Worm (Caenorhabditis elegans) whole organism, L1 larva: ENCODE results near the gene lgc-45.

ENCODE experiments used
- C16A3.4 ChIP-seq: fragments of 150-350 bp; optimal IDR thresholded peaks from 2 replicates; lab custom pipeline; 2014; ENCODE audit warnings: missing biosample characterization, missing genetic modification characterization
- ama-1 ChIP-seq: fragments of 150-350 bp; optimal IDR thresholded peaks from 2 replicates; lab custom pipeline; 2014
- blmp-1 ChIP-seq: fragments of 150-350 bp; optimal IDR thresholded peaks from 2 replicates; lab custom pipeline; 2014; ENCODE audit warnings: missing biosample characterization, missing genetic modification characterization
- ceh-63 ChIP-seq: fragments of 200-800 bp; sonication (Bioruptor generic); optimal IDR thresholded peaks from 2 replicates; lab custom pipeline; 2018; ENCODE audit warnings: mild to moderate bottlenecking, missing genetic modification characterization, missing compliant biosample characterization
- ceh-8 ChIP-seq: fragments of 200-800 bp; sonication (Bioruptor generic); optimal IDR thresholded peaks from 2 replicates; lab custom pipeline; 2018; ENCODE audit warnings: mild to moderate bottlenecking, missing genetic modification characterization, moderate library complexity, missing compliant biosample characterization
- ceh-82 ChIP-seq, 3 experiments: fragments of 150-350 bp in 1 of 3; sonication (generic microtip) in 2 of 3; optimal IDR thresholded peaks; 2 replicates each; lab custom pipeline; 2014 to 2017; ENCODE audit warnings: missing biosample characterization in 3 of 3, missing genetic modification characterization in 3 of 3
- ceh-90 ChIP-seq: sonication (generic microtip); optimal IDR thresholded peaks from 2 replicates; lab custom pipeline; 2016; ENCODE audit warnings: missing genetic modification characterization, missing compliant biosample characterization
- dsc-1 ChIP-seq: sonication (generic microtip); optimal IDR thresholded peaks from 2 replicates; lab custom pipeline; 2016; ENCODE audit warnings: mild to moderate bottlenecking, missing genetic modification characterization, missing compliant biosample characterization
- efl-1 ChIP-seq, 4 experiments: fragments of 150-350 bp; optimal IDR thresholded peaks in 3 of 4; peaks in 1 of 4; 1 replicate in 1 of 4; 2 replicates in 3 of 4; lab custom pipeline; 2014; ENCODE audit warnings: missing biosample characterization in 2 of 4, missing genetic modification characterization in 2 of 4, missing genetic modification reagents in 2 of 4
- efl-3 ChIP-seq: fragments of 200-800 bp; sonication (Bioruptor generic); optimal IDR thresholded peaks from 2 replicates; lab custom pipeline; 2018; ENCODE audit warnings: mild to moderate bottlenecking, missing genetic modification characterization, missing compliant biosample characterization
- egl-13 ChIP-seq: sonication (generic microtip); optimal IDR thresholded peaks from 2 replicates; lab custom pipeline; 2016; ENCODE audit warnings: missing genotype, missing genetic modification reagents, missing genetic modification characterization, missing compliant biosample characterization
- elt-2 ChIP-seq: sonication (generic microtip); optimal IDR thresholded peaks from 2 replicates; lab custom pipeline; 2016; ENCODE audit warnings: missing genetic modification characterization, mild to moderate bottlenecking, inconsistent platforms, missing compliant biosample characterization, missing genetic modification reagents
- fkh-10 ChIP-seq: sonication (generic microtip); optimal IDR thresholded peaks from 2 replicates; lab custom pipeline; 2017; ENCODE audit warnings: missing biosample characterization, missing genetic modification reagents, missing genetic modification characterization
- hpl-2 ChIP-seq: fragments of 150-350 bp; optimal IDR thresholded peaks from 2 replicates; lab custom pipeline; 2014; ENCODE audit warnings: missing biosample characterization, missing genetic modification reagents, missing genetic modification characterization
- irx-1 ChIP-seq: sonication (generic microtip); optimal IDR thresholded peaks from 2 replicates; lab custom pipeline; 2016; ENCODE audit warnings: missing genetic modification characterization, missing compliant biosample characterization
- lin-15B ChIP-seq: fragments of 150-350 bp; sonication (generic microtip); optimal IDR thresholded peaks from 3 replicates; lab custom pipeline; 2014; ENCODE audit warnings: missing biosample characterization, missing genetic modification characterization
- lin-35 ChIP-seq, 2 experiments: fragments of 150-350 bp; optimal IDR thresholded peaks; 2 replicates each; lab custom pipeline; 2014; ENCODE audit warnings: missing biosample characterization in 2 of 2, missing genetic modification characterization in 2 of 2, missing genetic modification reagents in 2 of 2
- lsy-2 ChIP-seq, 2 experiments: fragments of 150-350 bp; optimal IDR thresholded peaks; 2 replicates each; lab custom pipeline; 2014; ENCODE audit warnings: missing biosample characterization in 2 of 2, missing genetic modification characterization in 2 of 2
- mab-9 ChIP-seq: fragments of 200-800 bp; sonication (Bioruptor generic); IDR thresholded peaks from 2 replicates; pipeline ENCODE4 v1.3.6; 2022; ENCODE audit warnings: missing genetic modification reagents, missing genetic modification characterization, missing compliant biosample characterization
- mdl-1 ChIP-seq, 2 experiments: fragments of 150-350 bp; optimal IDR thresholded peaks; 2 replicates each; lab custom pipeline; 2014 to 2017; ENCODE audit warnings: missing biosample characterization in 2 of 2, missing genetic modification characterization in 2 of 2, inconsistent platforms in 1 of 2
- mef-2 ChIP-seq: fragments of 150-350 bp; optimal IDR thresholded peaks from 2 replicates; lab custom pipeline; 2014; ENCODE audit warnings: missing biosample characterization, missing genetic modification characterization
- mep-1 ChIP-seq: fragments of 150-350 bp; optimal IDR thresholded peaks from 2 replicates; lab custom pipeline; 2014; ENCODE audit warnings: missing biosample characterization, missing genetic modification characterization
- nhr-11 ChIP-seq: fragments of 150-350 bp; optimal IDR thresholded peaks from 2 replicates; lab custom pipeline; 2014; ENCODE audit warnings: missing biosample characterization, missing genetic modification characterization
- nhr-12 ChIP-seq: sonication (generic microtip); optimal IDR thresholded peaks from 2 replicates; lab custom pipeline; 2017; ENCODE audit warnings: missing biosample characterization, missing genetic modification characterization
- nhr-237 ChIP-seq: fragments of 150-350 bp; optimal IDR thresholded peaks from 2 replicates; lab custom pipeline; 2014; ENCODE audit warnings: missing biosample characterization, missing genetic modification characterization
- nhr-76 ChIP-seq: sonication (generic microtip); optimal IDR thresholded peaks from 2 replicates; lab custom pipeline; 2017; ENCODE audit warnings: missing biosample characterization, missing genetic modification characterization
- nhr-85 ChIP-seq: sonication (generic microtip); peaks from one replicate; lab custom pipeline; 2016; ENCODE audit warnings: missing genetic modification characterization, inconsistent platforms, missing compliant biosample characterization
- nhr-90 ChIP-seq: sonication (generic microtip); optimal IDR thresholded peaks from 2 replicates; lab custom pipeline; 2016; ENCODE audit warnings: mild to moderate bottlenecking, missing genetic modification characterization, missing compliant biosample characterization; ENCODE audit not compliant: poor library complexity
- pag-3 ChIP-seq: sonication (generic microtip); optimal IDR thresholded peaks from 2 replicates; lab custom pipeline; 2017; ENCODE audit warnings: missing genetic modification characterization, mild to moderate bottlenecking, missing compliant biosample characterization, antibody characterized with exemption, borderline replicate concordance; ENCODE audit not compliant: insufficient read depth
- pqm-1 ChIP-seq: sonication (generic microtip); optimal IDR thresholded peaks from 3 replicates; lab custom pipeline; 2017; ENCODE audit warnings: missing biosample characterization, missing genetic modification characterization
- rnt-1 ChIP-seq: sonication (generic microtip); optimal IDR thresholded peaks from 2 replicates; lab custom pipeline; 2016; ENCODE audit warnings: mild to moderate bottlenecking, missing genetic modification characterization, moderate library complexity, missing compliant biosample characterization
- snpc-4 ChIP-seq: fragments of 150-350 bp; optimal IDR thresholded peaks from 2 replicates; lab custom pipeline; 2014; ENCODE audit warnings: missing biosample characterization, missing genetic modification characterization
- snu-23 ChIP-seq: sonication (generic microtip); optimal IDR thresholded peaks from 2 replicates; lab custom pipeline; 2016; ENCODE audit warnings: missing genetic modification characterization, missing compliant biosample characterization
- sup-37 ChIP-seq: fragments of 200-800 bp; sonication (Bioruptor generic); optimal IDR thresholded peaks from 2 replicates; lab custom pipeline; 2018; ENCODE audit warnings: mild to moderate bottlenecking, missing genetic modification characterization, missing compliant biosample characterization
- swsn-7 ChIP-seq: sonication (generic microtip); optimal IDR thresholded peaks from 2 replicates; lab custom pipeline; 2016; ENCODE audit warnings: missing genetic modification characterization, missing compliant biosample characterization
- tbx-2 ChIP-seq: sonication (generic microtip); optimal IDR thresholded peaks from 2 replicates; lab custom pipeline; 2016; ENCODE audit warnings: missing genetic modification characterization, missing compliant biosample characterization
- unc-86 ChIP-seq: sonication (generic microtip); optimal IDR thresholded peaks from 2 replicates; lab custom pipeline; 2016; ENCODE audit warnings: missing genetic modification characterization, missing compliant biosample characterization
- unc-98 ChIP-seq: fragments of 200-800 bp; sonication (Bioruptor generic); IDR thresholded peaks from 2 replicates; pipeline ENCODE4 v1.3.6; 2022; ENCODE audit warnings: missing genetic modification characterization, missing compliant biosample characterization
- vab-15 ChIP-seq: sonication (generic microtip); optimal IDR thresholded peaks from 2 replicates; lab custom pipeline; 2017; ENCODE audit warnings: missing genotype, mild to moderate bottlenecking, missing genetic modification characterization, missing compliant biosample characterization
- zip-4 ChIP-seq: fragments of 200-800 bp; sonication (Bioruptor generic); optimal IDR thresholded peaks from 2 replicates; lab custom pipeline; 2018; ENCODE audit warnings: mild to moderate bottlenecking, missing genetic modification characterization, moderate library complexity, missing compliant biosample characterization
- ztf-11 ChIP-seq, 2 experiments: sonication (generic microtip); optimal IDR thresholded peaks; 2 replicates each; lab custom pipeline; 2016 to 2017; ENCODE audit warnings: missing genetic modification characterization in 2 of 2, missing biosample characterization in 1 of 2, missing compliant biosample characterization in 1 of 2

The lgc-45 gene

DNA sequence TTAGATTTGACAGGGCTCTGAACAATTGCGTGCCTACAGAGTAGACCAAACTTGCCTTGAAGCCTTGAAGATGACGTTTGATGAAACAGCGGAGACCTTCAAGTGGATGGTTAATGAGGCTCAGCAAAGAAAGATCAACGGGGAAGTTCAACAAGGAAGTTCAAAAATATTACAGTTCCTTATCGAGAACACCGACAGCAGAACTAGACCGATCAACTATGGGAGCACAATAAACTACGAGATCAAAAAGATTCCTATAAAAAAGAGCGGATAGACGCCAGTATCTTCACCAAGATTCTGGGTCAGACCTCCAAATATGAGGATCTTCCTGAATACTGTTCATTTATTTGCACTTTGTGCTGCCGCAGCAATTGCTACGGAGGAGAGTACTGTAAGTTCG lies 22.5 kb downstream of the lgc-45 start, which contains the start of gene clec-134:
Gene clec-134 (plus strand): TSS at position 301 of the 400 bp plus-strand sequence.
- TF ChIP-seq egl-13 (tag; lab: Kevin White, UChicago), result no peak

DNA sequence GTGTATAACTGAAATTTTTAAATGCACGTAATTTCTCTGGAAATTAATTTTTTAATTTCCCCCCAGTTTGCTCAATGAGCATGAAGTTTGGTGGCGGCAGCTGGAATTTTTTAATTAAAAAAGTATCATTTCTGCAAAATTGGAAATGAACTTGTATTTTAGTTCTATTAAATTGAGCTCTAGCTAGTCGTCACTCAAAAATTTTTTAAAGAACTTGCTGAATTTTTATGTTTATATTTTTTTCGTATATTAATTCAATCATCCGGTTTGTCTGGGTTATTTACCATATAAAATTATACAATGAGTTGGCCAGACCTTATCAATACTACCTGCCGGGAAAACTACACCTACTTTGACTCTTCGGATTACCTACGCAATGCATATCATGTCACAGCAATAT lies 24.5 kb downstream of the lgc-45 start, which contains the start of gene srh-59:
Gene srh-59 (plus strand): TSS at position 301 of the 400 bp plus-strand sequence.
- TF ChIP-seq ceh-8 (GFP tag; lab: Kevin White, UChicago) (no peak), ceh-82 (tag; optimal IDR thresholded peaks at IDR 0.05; lab: Kevin White, UChicago) (no peak)

DNA sequence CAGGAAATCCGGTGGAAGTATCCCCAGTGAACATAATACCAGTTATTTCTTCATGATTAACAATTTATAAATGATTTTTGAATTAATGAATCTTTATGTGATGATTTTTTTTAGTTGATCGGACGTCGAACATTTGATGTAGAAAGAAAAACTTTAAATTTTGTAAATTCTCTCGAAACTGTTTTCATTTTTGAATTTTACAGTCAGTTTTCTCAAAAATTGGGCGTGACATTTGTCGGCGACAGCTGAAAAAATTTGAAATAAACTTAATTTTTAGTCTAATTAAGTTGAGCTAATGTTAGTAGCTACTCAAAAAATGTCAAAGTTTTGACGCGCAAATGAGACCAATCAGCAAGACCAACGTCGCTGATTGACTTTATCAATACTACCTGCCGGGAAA lies 26.1 kb downstream of the lgc-45 start, which contains the start of gene srh-60:
Gene srh-60 (plus strand): TSS at position 301 of the 400 bp plus-strand sequence.
- TF ChIP-seq blmp-1 (tag; lab: Kevin White, UChicago) (no peak), pqm-1 (no peak)
- TF ChIP-seq, all 84 proteins: peak for 0

DNA sequence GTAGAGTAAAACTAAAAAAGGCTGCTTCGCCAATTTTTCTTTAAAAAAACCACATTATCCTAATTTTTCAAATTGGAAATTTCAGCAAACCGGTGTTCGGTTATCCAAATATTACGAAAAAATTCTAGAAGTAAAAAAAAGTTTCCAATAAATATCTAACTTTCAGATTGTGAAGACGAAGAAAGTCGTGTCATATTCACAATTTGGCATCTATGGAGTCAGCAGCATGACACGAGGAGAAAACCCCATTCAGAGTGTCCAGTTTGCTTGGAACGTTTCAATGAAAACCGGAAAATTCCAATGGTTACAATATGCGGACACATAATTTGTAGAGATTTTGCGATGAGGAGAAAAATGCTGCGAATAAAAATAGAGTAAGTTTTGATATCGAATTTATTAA lies 38.1 kb downstream of the lgc-45 start, which contains the start of gene Y49F6A.12:
Gene Y49F6A.12 (plus strand): TSS at position 301 of the 400 bp plus-strand sequence.
- TF ChIP-seq unc-98 (GFP tag; lab: Robert Waterston, UW), result no peak
- TF ChIP-seq rnt-1 (tag; lab: Kevin White, UChicago), result no peak
- no peak for TF ChIP-seq efl-3 (GFP tag; lab: Kevin White, UChicago)
- no peak for TF ChIP-seq elt-2

DNA sequence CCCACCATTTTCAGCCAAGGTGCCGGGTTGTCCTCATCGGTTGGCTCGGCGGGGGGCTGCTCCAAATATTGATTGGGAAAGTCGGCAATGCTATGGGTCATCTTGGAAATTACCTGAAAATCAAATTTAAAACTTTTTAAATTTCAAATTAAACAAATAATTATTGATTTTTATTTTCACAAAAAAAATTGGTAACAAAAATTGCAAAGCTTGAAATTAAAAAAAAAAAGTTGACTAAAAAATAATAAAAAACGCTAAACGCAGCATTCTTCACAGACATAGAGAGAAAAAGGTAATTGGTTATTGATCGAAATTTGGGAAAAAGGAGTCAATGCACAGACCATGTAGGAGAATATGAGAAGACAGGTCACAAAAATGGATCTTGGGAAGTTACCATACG lies 41.4 kb downstream of the lgc-45 start, which contains the start of gene Y49F6A.11:
Gene Y49F6A.11 (minus strand): TSS at position 101 of the 400 bp plus-strand sequence.
- TF ChIP-seq lin-35 (GFP tag; optimal IDR thresholded peaks at IDR 0.05; lab: Kevin White, UChicago) (no peak), nhr-76 (tag; lab: Kevin White, UChicago) (no peak), tbx-2 (tag; lab: Kevin White, UChicago) (no peak), pqm-1 (no peak), nhr-237 (tag; lab: Kevin White, UChicago) (no peak), unc-86 (no peak), swsn-7 (tag; lab: Kevin White, UChicago) (no peak), mab-9 (no peak), lin-15B (tag; lab: Kevin White, UChicago) (no peak), unc-98 (GFP tag; lab: Robert Waterston, UW) (no peak), ceh-8 (GFP tag; lab: Kevin White, UChicago) (no peak)

DNA sequence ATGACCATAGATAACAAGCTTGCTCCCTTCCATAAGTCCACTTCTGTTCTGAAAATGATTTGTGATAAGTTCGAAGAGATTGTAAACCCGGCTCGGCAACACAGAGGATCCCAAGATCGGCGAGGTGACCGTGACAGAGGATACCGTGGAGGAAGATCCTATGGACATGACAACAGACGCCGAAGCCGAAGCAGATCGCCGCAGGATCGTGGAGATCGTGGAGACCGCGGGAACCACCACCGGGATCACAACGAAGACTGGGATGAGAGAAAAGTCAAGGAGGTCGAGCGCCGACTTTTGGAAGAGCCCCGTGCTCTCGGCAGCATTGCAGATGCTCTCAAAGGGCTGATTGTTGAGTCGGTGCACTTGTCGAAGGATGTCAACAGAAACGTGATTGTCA lies 47.3 kb downstream of the lgc-45 start:
- no peak for TF ChIP-seq tbx-2 (tag; lab: Kevin White, UChicago)
- TF ChIP-seq zip-4 (GFP tag; lab: Kevin White, UChicago), result no peak
- TF ChIP-seq snpc-4 (tag; lab: Kevin White, UChicago), result no peak
- TF ChIP-seq vab-15 (tag; lab: Kevin White, UChicago), result no peak
- TF ChIP-seq ceh-8 (GFP tag; lab: Kevin White, UChicago), result no peak
- no peak for TF ChIP-seq ceh-90
- TF ChIP-seq fkh-10 (GFP tag; lab: Kevin White, UChicago), result no peak
- no peak for TF ChIP-seq nhr-11 (tag; lab: Kevin White, UChicago)
- no peak for TF ChIP-seq mdl-1 (tag; optimal IDR thresholded peaks at IDR 0.05; lab: Kevin White, UChicago)
- no peak for TF ChIP-seq rnt-1 (tag; lab: Kevin White, UChicago)
- TF ChIP-seq hpl-2 (GFP tag; lab: Kevin White, UChicago), result no peak
- no peak for TF ChIP-seq nhr-90 (tag; lab: Kevin White, UChicago)
- TF ChIP-seq dsc-1 (tag; lab: Kevin White, UChicago), result no peak
- TF ChIP-seq mef-2 (tag; lab: Kevin White, UChicago), result no peak
- no peak for TF ChIP-seq ama-1 (lab: Kevin White, UChicago)
- no peak for TF ChIP-seq lin-15B (tag; lab: Kevin White, UChicago)

DNA sequence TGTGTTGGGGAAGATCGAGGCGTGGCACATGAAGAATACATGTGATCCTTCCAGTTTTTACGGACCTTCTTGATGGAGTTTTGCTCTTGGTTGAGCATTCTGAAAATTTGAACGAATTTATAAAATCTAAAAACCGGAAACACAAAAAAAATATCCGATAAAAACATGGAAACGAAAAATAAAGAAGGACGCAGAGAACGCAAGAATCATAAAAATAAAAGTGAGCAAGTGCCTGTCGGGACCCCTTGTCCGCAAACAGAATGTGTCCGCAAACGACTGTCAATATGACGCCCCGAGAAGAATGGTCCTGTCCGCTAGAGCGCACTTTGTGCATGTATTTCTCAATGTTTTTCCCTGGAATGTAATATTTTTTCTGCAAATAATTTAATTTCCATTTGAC lies 52.5 kb downstream of the lgc-45 start, which contains the start of gene Y49F6A.5:
Gene Y49F6A.5 (minus strand): TSS at position 101 of the 400 bp plus-strand sequence.
- TF ChIP-seq pag-3 (tag; lab: Kevin White, UChicago) (no peak), mep-1 (tag; lab: Kevin White, UChicago) (no peak), lsy-2 (tag; optimal IDR thresholded peaks at IDR 0.05; lab: Kevin White, UChicago) (no peak), snu-23 (GFP tag; lab: Kevin White, UChicago) (no peak), ceh-63 (GFP tag; lab: Kevin White, UChicago) (no peak), nhr-85 (tag; lab: Kevin White, UChicago) (no peak), C16A3.4 (tag; lab: Kevin White, UChicago) (no peak), irx-1 (tag; lab: Kevin White, UChicago) (no peak), efl-1 (optimal IDR thresholded peaks at IDR 0.05; lab: Kevin White, UChicago) (no peak), efl-1 (GFP tag; optimal IDR thresholded peaks at IDR 0.05 in 1 of 2; lab: Kevin White, UChicago) (no peak), nhr-12 (tag; lab: Kevin White, UChicago) (no peak), ztf-11 (tag; optimal IDR thresholded peaks at IDR 0.05; lab: Kevin White, UChicago) (no peak), sup-37 (GFP tag; lab: Kevin White, UChicago) (no peak)
